Worm (Caenorhabditis elegans): Measurements from ENCODE around the gene amt-4.

DNA sequence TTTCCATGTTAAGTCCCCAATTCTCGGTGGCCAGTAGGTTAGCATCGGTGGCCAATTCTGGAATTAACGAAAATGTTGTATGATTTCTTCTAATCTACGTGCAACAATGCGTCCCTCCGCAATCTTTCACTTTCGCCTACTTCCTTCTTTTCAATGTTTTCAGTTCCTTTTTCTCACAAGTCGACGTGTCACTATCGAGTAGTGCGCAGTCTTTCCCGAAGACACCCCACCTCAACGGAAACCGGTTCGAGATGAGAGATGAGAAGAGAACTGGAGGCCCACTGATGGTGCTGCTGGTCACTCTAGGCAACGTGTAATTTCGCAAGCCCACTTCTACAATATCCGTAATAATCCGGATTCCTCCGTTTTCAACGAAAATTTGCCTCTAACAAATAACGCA lies 45.1 kb upstream of the amt-4 start:
- no peak for TF ChIP-seq him-1 (tag; optimal IDR thresholded peaks at IDR 0.05)
- no peak for TF ChIP-seq dao-5 (tag; optimal IDR thresholded peaks at IDR 0.05)
- TF ChIP-seq W03F9.2 (tag; optimal IDR thresholded peaks at IDR 0.05), result no peak
